Worm (Caenorhabditis elegans) whole organism, early embryonic: ENCODE data around the gene pgp-13.

Source experiments
- F13C5.2 ChIP-seq: sonication (generic microtip); optimal IDR thresholded peaks from 2 replicates; lab custom pipeline; 2017; ENCODE audit warnings: mild to moderate bottlenecking, missing genetic modification characterization, inconsistent platforms, missing compliant biosample characterization
- ceh-36 ChIP-seq: sonication (generic microtip); optimal IDR thresholded peaks from 2 replicates; lab custom pipeline; 2016; ENCODE audit warnings: missing genetic modification characterization, inconsistent platforms, missing compliant biosample characterization
- flt-1 ChIP-seq: fragments of 200-800 bp; sonication (Bioruptor generic); IDR thresholded peaks from 2 replicates; pipeline ENCODE4 v1.3.6; 2022; ENCODE audit warnings: missing genetic modification characterization, missing compliant biosample characterization
- pes-1 ChIP-seq: fragments of 200-800 bp; sonication (Bioruptor generic); IDR thresholded peaks from 2 replicates; pipeline ENCODE4 v1.3.6; 2022; ENCODE audit warnings: missing genetic modification reagents, missing genetic modification characterization, missing compliant biosample characterization
- tra-4 ChIP-seq: sonication (generic microtip); optimal IDR thresholded peaks from 2 replicates; lab custom pipeline; 2017; ENCODE audit warnings: missing genetic modification characterization, missing compliant biosample characterization

DNA sequence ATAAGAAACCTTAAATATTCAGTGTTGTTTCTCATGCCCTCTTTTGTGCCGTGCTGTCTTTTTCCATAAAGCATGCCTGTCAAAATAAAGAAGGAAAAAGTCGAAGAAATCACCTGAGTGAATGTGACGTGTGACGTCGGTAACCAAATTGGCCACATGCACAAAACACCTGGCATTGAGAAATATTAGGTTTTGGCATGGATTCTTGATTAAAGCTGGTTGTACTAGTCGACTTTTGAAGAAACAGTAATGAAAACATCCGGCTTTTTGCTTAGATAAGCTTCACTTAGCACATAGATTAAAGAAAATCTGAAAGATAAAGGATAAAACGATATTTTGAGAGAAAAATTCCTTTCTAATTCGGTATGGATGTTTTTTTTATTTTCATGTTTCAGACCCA lies 12.4 kb upstream of the pgp-13 start:
- TF ChIP-seq F13C5.2 (tag; lab: Kevin White, UChicago) = no peak
- no peak for TF ChIP-seq flt-1 (GFP tag; lab: Robert Waterston, UW)
- TF ChIP-seq tra-4 (tag; lab: Kevin White, UChicago) = no peak
- no peak for TF ChIP-seq pes-1
- TF ChIP-seq ceh-36 (tag; lab: Kevin White, UChicago) = no peak
